Fruit fly (Drosophila melanogaster): ENCODE data around the gene pdgy.

pdgy gene

DNA sequence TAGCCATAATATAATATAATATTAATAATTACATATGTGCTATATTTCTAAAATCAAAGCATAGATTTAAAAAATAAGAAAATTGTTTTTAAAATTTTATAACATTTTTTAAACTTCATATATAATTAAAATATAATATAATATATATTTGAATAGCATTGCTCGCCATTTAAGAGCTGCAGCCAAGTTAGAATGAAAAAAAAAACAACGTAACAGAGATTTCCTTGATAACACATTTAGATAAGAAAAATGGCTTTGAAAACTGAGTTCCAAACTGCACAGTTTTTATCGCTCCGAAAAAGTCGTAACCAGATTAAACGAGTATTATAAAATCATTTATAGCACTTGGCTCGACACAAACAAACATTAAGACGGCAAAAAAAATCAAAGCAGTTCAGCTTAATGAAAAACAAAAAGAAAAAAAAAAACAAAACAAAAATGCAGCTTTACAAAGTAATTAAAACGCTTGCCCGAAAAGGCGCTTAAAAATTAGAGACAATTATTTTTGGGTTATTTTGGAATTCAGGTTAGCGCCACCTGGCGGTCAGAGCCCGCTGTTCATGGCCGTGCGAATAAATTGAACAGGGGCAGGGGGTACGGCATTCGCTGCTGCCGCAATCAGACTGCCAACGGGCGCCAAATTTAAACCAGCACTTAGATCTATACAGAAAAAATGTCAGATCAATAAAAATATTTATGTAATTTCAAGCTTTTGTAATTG, 43.5 kb downstream of the pdgy start, which contains the start of gene fiz (continued):
- TF ChIP-seq ara (GFP tag; IDR thresholded peaks at IDR 0.05) (0 out of 2 replicates have a peak, but pooled peaks have one; percentile 5), Oaz (GFP tag; IDR thresholded peaks at IDR 0.05) (no peak), CG4820 (GFP tag; optimal IDR thresholded peaks at IDR 0.05) (no peak), kni (GFP tag; optimal IDR thresholded peaks at IDR 0.05) (no peak), CG7786 (GFP tag; optimal IDR thresholded peaks at IDR 0.05) (no peak), CG10462 (GFP tag; optimal IDR thresholded peaks at IDR 0.05) (no peak), CG5245 (GFP tag; optimal IDR thresholded peaks at IDR 0.05) (no peak), CG31441 (GFP tag; IDR thresholded peaks at IDR 0.05) (no peak), danr (GFP tag; IDR thresholded peaks at IDR 0.05) (no peak), lilli (GFP tag; optimal IDR thresholded peaks at IDR 0.05) (no peak), fu2 (GFP tag; optimal IDR thresholded peaks at IDR 0.05) (no peak), CG2712 (tag; optimal IDR thresholded peaks at IDR 0.05) (no peak), Sry-β (GFP tag; optimal IDR thresholded peaks at IDR 0.05) (no peak), CG11695 (GFP tag; IDR thresholded peaks at IDR 0.05) (no peak), usp (GFP tag; optimal IDR thresholded peaks at IDR 0.05) (no peak), CG2199 (GFP tag; IDR thresholded peaks at IDR 0.05) (0 out of 3 replicates have a peak, but pooled peaks have one; percentile 71), bab2 (GFP tag; optimal IDR thresholded peaks at IDR 0.05) (no peak), amos (GFP tag; IDR thresholded peaks at IDR 0.05; ENCODE audit: partially characterized antibody) (no peak), Xbp1 (GFP tag; optimal IDR thresholded peaks at IDR 0.05) (no peak), Med (GFP tag) (peak; percentile 57), CG10654 (GFP tag; optimal IDR thresholded peaks at IDR 0.05) (no peak), MBD-R2 (GFP tag; IDR thresholded peaks at IDR 0.05) (no peak), hb (GFP tag; IDR thresholded peaks at IDR 0.05; ENCODE audit: partially characterized antibody) (no peak), CG9932 (GFP tag; IDR thresholded peaks at IDR 0.05) (no peak), CG10366 (GFP tag; IDR thresholded peaks at IDR 0.05) (no peak), jing (GFP tag; optimal IDR thresholded peaks at IDR 0.05) (no peak), sc (optimal IDR thresholded peaks at IDR 0.05) (no peak), sc (GFP tag; optimal IDR thresholded peaks at IDR 0.05) (no peak), Atf-2 (GFP tag; optimal IDR thresholded peaks at IDR 0.05) (no peak), CG14860 (GFP tag; IDR thresholded peaks at IDR 0.05; ENCODE audit: partially characterized antibody) (no peak), CG32532 (GFP tag; IDR thresholded peaks at IDR 0.05) (peak; percentile 19; the same call in 1 of the 2 replicates), chinmo (GFP tag; IDR thresholded peaks at IDR 0.05; ENCODE audit: partially characterized antibody) (0 out of 4 replicates have a peak, but pooled peaks have one; percentile 40), CG9876 (GFP tag; optimal IDR thresholded peaks at IDR 0.05) (no peak), bowl (GFP tag; IDR thresholded peaks at IDR 0.05) (no peak), gem (tag; optimal IDR thresholded peaks at IDR 0.05) (peak; percentile 9), ftz-f1 (GFP tag; optimal IDR thresholded peaks at IDR 0.05) (peak; percentile 47), luna (GFP tag; optimal IDR thresholded peaks at IDR 0.05) (no peak), CG17385 (GFP tag; optimal IDR thresholded peaks at IDR 0.05) (no peak), E2f1 (GFP tag; IDR thresholded peaks at IDR 0.05) (no peak), CG3065 (GFP tag; optimal IDR thresholded peaks at IDR 0.05) (no peak), CG4617 (GFP tag; optimal IDR thresholded peaks at IDR 0.05; ENCODE audit: borderline replicate concordance) (no peak), CG7556 (GFP tag; optimal IDR thresholded peaks at IDR 0.05) (no peak), emc (GFP tag; optimal IDR thresholded peaks at IDR 0.05) (no peak), sqz (GFP tag; optimal IDR thresholded peaks at IDR 0.05) (peak; percentile 24), salm (tag; optimal IDR thresholded peaks at IDR 0.05) (no peak), Fer3 (tag; optimal IDR thresholded peaks at IDR 0.05) (no peak), Hey (tag; optimal IDR thresholded peaks at IDR 0.05) (no peak), bsh (GFP tag; optimal IDR thresholded peaks at IDR 0.05) (no peak), ERR (GFP tag; optimal IDR thresholded peaks at IDR 0.05) (no peak), CG8388 (GFP tag; optimal IDR thresholded peaks at IDR 0.05) (no peak), CG1832 (GFP tag; optimal IDR thresholded peaks at IDR 0.05) (no peak)

Data from whole organism, embryonic.